Fruit fly (Drosophila melanogaster) whole organism, pupa: ENCODE data around the gene DNAlig4.

Source experiments
- CG10348 ChIP-seq: fragments of 200-800 bp; sonication (Bioruptor generic); IDR thresholded peaks from 2 replicates; pipeline ENCODE4 v1.3.6; 2022; ENCODE audit warnings: missing biosample characterization, missing genetic modification characterization
- CG12605 ChIP-seq: fragments of 200-800 bp; sonication (Bioruptor generic); IDR thresholded peaks from 2 replicates; pipeline ENCODE4 v1.3.6; 2022; ENCODE audit warnings: missing biosample characterization, missing genetic modification characterization
- CG13204 ChIP-seq: fragments of 200-800 bp; sonication (Bioruptor generic); optimal IDR thresholded peaks from 2 replicates; lab custom pipeline; 2018; ENCODE audit warnings: missing biosample characterization, mild to moderate bottlenecking, missing genetic modification characterization, moderate library complexity
- CG14655 ChIP-seq: fragments of 200-800 bp; sonication (Bioruptor generic); optimal IDR thresholded peaks from 3 replicates; lab custom pipeline; 2017; ENCODE audit warnings: mild to moderate bottlenecking, missing biosample characterization, missing genetic modification reagents, missing genetic modification characterization
- CG15710 ChIP-seq: fragments of 200-800 bp; sonication (Bioruptor generic); optimal IDR thresholded peaks from 2 replicates; lab custom pipeline; 2018; ENCODE audit warnings: missing biosample characterization, mild to moderate bottlenecking, missing genetic modification characterization, moderate library complexity
- CG17806 ChIP-seq: fragments of 200-800 bp; sonication (Bioruptor generic); optimal IDR thresholded peaks from 2 replicates; lab custom pipeline; 2018; ENCODE audit warnings: missing biosample characterization, mild to moderate bottlenecking, missing genetic modification characterization, moderate library complexity
- CG32121 ChIP-seq: fragments of 200-800 bp; sonication (Bioruptor generic); IDR thresholded peaks from 2 replicates; pipeline ENCODE4 v1.3.6; 2022; ENCODE audit warnings: missing biosample characterization, missing genetic modification characterization
- CG34367 ChIP-seq: fragments of 200-800 bp; sonication (Bioruptor generic); optimal IDR thresholded peaks from 2 replicates; lab custom pipeline; 2018; ENCODE audit warnings: missing biosample characterization, mild to moderate bottlenecking, missing genetic modification characterization
- CG4496 ChIP-seq: fragments of 200-800 bp; sonication (Bioruptor generic); IDR thresholded peaks from 3 replicates; pipeline ENCODE4 v1.3.6; 2022; ENCODE audit warnings: missing biosample characterization, missing genetic modification characterization
- CG8159 ChIP-seq: fragments of 200-800 bp; sonication (Bioruptor generic); optimal IDR thresholded peaks from 3 replicates; lab custom pipeline; 2018; ENCODE audit warnings: missing biosample characterization, mild to moderate bottlenecking, missing genetic modification characterization, moderate library complexity
- CG8301 ChIP-seq: fragments of 200-800 bp; sonication (Bioruptor generic); optimal IDR thresholded peaks from 2 replicates; lab custom pipeline; 2018; ENCODE audit warnings: missing biosample characterization, mild to moderate bottlenecking, missing genetic modification characterization
- CG9948 ChIP-seq: fragments of 200-800 bp; sonication (Bioruptor generic); optimal IDR thresholded peaks from 2 replicates; lab custom pipeline; 2018; ENCODE audit warnings: missing biosample characterization, mild to moderate bottlenecking, missing genetic modification characterization, moderate library complexity
- D1 ChIP-seq: fragments of 200-800 bp; sonication (Bioruptor generic); optimal IDR thresholded peaks from 2 replicates; lab custom pipeline; 2018; ENCODE audit warnings: missing biosample characterization, mild to moderate bottlenecking, missing genetic modification characterization, moderate library complexity
- EcR ChIP-seq: fragments of 200-800 bp; sonication (Bioruptor generic); optimal IDR thresholded peaks from 3 replicates; lab custom pipeline; 2019; ENCODE audit warnings: missing biosample characterization, missing genetic modification characterization, mild to moderate bottlenecking, moderate library complexity, missing genetic modification reagents
- Ets98B ChIP-seq: fragments of 200-800 bp; sonication (Bioruptor generic); IDR thresholded peaks from 2 replicates; pipeline ENCODE4 v1.3.6; 2022; ENCODE audit warnings: missing biosample characterization, missing genetic modification characterization
- Pif1A ChIP-seq: fragments of 200-800 bp; sonication (Bioruptor generic); optimal IDR thresholded peaks from 3 replicates; lab custom pipeline; 2016; ENCODE audit warnings: missing biosample characterization, missing genetic modification characterization
- Pif1B ChIP-seq: fragments of 200-800 bp; sonication (Bioruptor generic); optimal IDR thresholded peaks from 3 replicates; lab custom pipeline; 2016; ENCODE audit warnings: missing biosample characterization, missing genetic modification characterization
- Snoo ChIP-seq: fragments of 200-800 bp; sonication (Bioruptor generic); optimal IDR thresholded peaks from 3 replicates; lab custom pipeline; 2017; ENCODE audit warnings: missing biosample characterization, mild to moderate bottlenecking, missing genetic modification characterization, inconsistent platforms
- fd96Ca ChIP-seq: fragments of 200-800 bp; sonication (Bioruptor generic); IDR thresholded peaks from 3 replicates; pipeline ENCODE4 v1.3.6; 2022; ENCODE audit warnings: missing biosample characterization, missing genetic modification characterization
- gl ChIP-seq: fragments of 200-800 bp; sonication (Bioruptor generic); optimal IDR thresholded peaks from 2 replicates; lab custom pipeline; 2018; ENCODE audit warnings: missing biosample characterization, mild to moderate bottlenecking, missing genetic modification characterization
- rn ChIP-seq: fragments of 200-800 bp; sonication (Bioruptor generic); IDR thresholded peaks from 2 replicates; pipeline ENCODE4 v1.3.6; 2022; ENCODE audit warnings: missing biosample characterization, missing genetic modification characterization

The DNAlig4 gene

DNA sequence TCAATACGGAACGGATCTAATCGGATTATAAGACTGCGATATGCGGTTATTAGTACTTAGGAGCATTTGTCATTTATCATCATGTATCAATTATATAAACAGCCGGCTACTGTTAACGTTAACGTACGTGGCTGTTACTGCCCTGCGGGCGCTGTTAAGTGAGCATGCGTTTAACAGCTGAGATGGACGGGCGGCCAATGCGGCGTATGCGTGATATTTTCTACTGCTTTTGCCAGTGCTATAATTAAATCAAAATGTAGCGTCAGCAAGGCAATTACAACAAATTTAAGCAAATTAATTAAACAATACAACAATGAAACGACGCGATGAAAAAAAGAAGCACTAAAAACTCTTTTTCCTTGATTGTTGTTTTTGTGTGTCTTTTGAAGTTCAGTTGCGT lies 30.0 kb downstream of the DNAlig4 start:
- TF ChIP-seq EcR (GFP tag; lab: Kevin White, UChicago): no peak

DNA sequence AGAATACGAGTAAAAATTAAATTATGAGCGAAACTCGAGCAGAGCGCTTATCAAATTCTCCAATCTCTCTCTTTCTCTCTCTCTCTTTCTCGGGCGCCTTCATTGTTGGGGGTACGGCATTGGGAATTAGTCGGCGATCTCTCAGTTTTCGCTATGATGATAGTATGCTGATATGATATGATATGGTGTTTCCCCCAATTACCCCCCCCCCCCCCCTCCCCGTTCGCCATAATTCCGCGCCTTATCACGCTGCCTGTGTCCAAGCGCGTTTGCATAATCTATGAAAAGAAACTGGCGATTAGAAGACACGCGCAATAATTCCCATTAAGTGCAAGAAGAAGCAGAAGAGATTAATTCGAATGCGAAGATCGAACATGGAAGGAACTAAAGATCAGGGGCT lies 30.8 kb downstream of the DNAlig4 start:
- no peak for TF ChIP-seq EcR (GFP tag; lab: Kevin White, UChicago)
- TF ChIP-seq gl (tag; lab: Kevin White, UChicago): no peak
- TF ChIP-seq Pif1A (GFP tag; lab: Kevin White, UChicago): no peak
- TF ChIP-seq CG14655 (GFP tag; lab: Kevin White, UChicago): no peak
- TF ChIP-seq CG13204 (GFP tag; lab: Kevin White, UChicago): no peak
- no peak for TF ChIP-seq CG10348 (GFP tag; lab: Robert Waterston, UW)
- no peak for TF ChIP-seq CG8301
- no peak for TF ChIP-seq Snoo (tag; lab: Kevin White, UChicago)
- TF ChIP-seq Ets98B: no peak
- TF ChIP-seq D1 (tag; lab: Kevin White, UChicago): no peak
- TF ChIP-seq CG34367 (tag; lab: Kevin White, UChicago): no peak
- no peak for TF ChIP-seq CG9948
- no peak for TF ChIP-seq fd96Ca
- no peak for TF ChIP-seq CG15710 (tag; lab: Kevin White, UChicago)
- TF ChIP-seq rn (GFP tag; lab: Robert Waterston, UW): no peak
- TF ChIP-seq CG8159 (tag; lab: Kevin White, UChicago): no peak

DNA sequence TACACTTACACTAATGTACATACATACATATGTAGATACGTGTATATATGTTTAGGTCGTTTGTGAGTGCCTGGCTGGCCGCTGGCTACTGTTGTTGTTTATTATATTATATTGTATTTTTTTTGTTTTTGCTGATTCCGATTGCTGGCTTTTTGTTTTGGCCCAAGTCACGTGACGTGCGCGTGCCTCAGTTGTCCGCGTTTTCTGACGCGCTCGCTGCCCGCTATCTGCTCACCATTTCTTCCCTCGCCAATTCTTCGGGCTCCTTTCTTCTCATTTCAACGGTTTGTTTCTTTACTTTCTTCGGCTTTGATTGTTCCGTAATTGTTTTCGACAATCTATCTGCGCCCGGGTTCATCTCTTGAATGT lies 32.6 kb downstream of the DNAlig4 start:
- TF ChIP-seq CG14655 (GFP tag; lab: Kevin White, UChicago) (no peak), CG9948 (no peak), CG8301 (no peak), CG17806 (tag; lab: Kevin White, UChicago) (no peak), CG32121 (GFP tag; lab: Robert Waterston, UW) (no peak), CG13204 (GFP tag; lab: Kevin White, UChicago) (no peak), rn (GFP tag; lab: Robert Waterston, UW) (no peak), gl (tag; lab: Kevin White, UChicago) (no peak), CG10348 (GFP tag; lab: Robert Waterston, UW) (no peak), EcR (GFP tag; lab: Kevin White, UChicago) (no peak), Pif1B (GFP tag; lab: Kevin White, UChicago) (no peak), fd96Ca (no peak), CG8159 (tag; lab: Kevin White, UChicago) (no peak), Pif1A (GFP tag; lab: Kevin White, UChicago) (no peak)
- TF ChIP-seq, all 21 proteins: peak for 0

DNA sequence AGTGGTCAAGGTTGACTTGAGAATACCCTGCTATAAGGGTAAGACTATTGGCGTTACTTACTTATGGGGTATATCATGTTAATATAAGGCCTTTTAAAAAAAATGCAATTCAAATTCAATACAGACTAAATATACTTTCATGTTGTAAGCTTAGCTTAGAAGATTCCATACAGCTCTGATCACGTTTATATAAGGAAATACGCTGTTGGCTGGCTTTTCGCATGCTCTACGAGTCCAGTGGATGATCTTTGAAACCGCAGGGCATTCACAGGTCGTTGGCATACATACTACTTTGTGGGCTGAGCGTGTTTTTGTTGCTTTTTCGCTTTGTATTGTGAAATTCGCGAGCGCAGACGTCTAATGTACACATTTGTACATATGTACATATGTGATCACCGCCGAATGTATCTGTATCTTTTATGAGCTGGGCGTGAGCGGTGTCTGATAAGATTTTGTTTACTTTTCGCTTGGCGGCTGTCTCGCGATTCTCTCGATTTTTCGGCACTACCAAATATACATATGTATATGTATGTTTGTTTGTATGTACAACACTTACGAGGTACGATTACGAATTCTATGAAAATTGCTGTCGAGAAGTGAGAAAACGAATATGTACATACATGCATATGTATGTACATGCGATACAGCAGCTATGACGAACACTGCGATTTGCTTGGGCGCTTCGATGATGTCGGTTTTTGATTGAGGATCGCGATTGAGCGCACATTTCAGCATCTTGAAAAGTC lies 33.2 kb downstream of the DNAlig4 start:
- TF ChIP-seq Pif1A (GFP tag; lab: Kevin White, UChicago) (peak; percentile 34), gl (tag; lab: Kevin White, UChicago) (no peak), fd96Ca (no peak), Snoo (tag; lab: Kevin White, UChicago) (peak; percentile 6), CG4496 (GFP tag; lab: Robert Waterston, UW) (0 out of 3 replicates have a peak, but pooled peaks have one; percentile 24), CG9948 (no peak), rn (GFP tag; lab: Robert Waterston, UW) (no peak), D1 (tag; lab: Kevin White, UChicago) (no peak), CG15710 (tag; lab: Kevin White, UChicago) (no peak), EcR (GFP tag; lab: Kevin White, UChicago) (peak; percentile 10), CG14655 (GFP tag; lab: Kevin White, UChicago) (peak; percentile 20), CG13204 (GFP tag; lab: Kevin White, UChicago) (no peak), CG8301 (peak; percentile 0), CG17806 (tag; lab: Kevin White, UChicago) (no peak)

DNA sequence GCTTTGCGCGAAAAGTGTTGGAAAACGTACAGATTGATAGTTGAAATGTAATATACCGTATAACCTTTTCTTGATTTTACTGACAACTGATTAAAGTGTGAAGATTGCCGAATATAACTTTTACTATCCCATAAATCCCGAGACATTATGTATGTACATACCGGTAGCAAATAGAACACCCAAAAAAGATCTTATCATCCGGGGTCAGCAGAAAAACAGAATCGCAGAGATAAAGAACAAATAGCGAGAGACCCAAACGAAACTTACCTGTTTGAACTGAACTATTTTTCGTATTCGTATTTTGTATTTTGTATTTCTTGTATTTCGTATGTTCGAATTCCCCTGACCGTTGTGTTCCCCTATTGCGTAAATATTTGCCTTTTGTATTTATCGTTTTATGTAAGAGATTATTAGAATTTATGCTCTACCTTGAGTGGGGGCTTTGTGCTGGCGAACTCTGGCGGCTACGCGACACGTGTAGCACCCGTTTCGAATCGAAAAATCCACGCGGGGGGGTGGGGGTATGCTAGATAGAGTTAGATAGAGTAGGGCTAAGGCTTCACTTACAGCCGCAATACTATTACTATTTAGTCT lies 34.2 kb downstream of the DNAlig4 start:
- TF ChIP-seq CG4496 (GFP tag; lab: Robert Waterston, UW) (no peak), CG8301 (no peak), CG8159 (tag; lab: Kevin White, UChicago) (no peak), CG32121 (GFP tag; lab: Robert Waterston, UW) (no peak), CG12605 (no peak), CG13204 (GFP tag; lab: Kevin White, UChicago) (no peak), fd96Ca (no peak), rn (GFP tag; lab: Robert Waterston, UW) (no peak), CG14655 (GFP tag; lab: Kevin White, UChicago) (no peak), Ets98B (no peak), gl (tag; lab: Kevin White, UChicago) (no peak), Snoo (tag; lab: Kevin White, UChicago) (no peak), Pif1B (GFP tag; lab: Kevin White, UChicago) (no peak)

DNA sequence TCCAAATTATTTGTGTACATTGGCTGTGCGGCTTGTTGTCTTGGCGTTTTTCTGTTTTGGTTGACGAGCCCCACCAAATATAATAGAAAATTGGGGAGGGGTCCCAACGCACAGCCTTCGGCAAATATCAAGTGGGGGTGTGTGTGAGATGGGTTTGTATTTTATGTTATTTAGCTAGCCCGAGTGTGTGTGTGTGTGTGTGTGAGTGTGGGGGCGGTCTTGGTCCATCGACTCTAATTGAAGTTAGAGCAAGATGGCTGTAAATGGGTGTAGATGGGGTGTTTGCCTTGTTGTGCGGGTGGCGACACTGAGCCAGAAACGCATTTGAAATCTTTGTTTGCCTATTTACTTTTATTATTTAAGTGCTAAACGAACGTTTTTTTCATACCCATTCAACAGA lies 35.0 kb downstream of the DNAlig4 start:
- no peak for TF ChIP-seq Ets98B
- TF ChIP-seq EcR (GFP tag; lab: Kevin White, UChicago): no peak
